Worm (Caenorhabditis elegans) whole organism, L4 larva: ENCODE results near the gene T05C12.1.
A peak's percentile ranks its signal among the peaks of the same experiment; 100 is the strongest.

Experiments used
- D1046.2 ChIP-seq: fragments of 200-800 bp; sonication (Bioruptor generic); IDR thresholded peaks from 2 replicates; pipeline ENCODE4 v1.3.6; 2022; ENCODE audit warnings: missing genetic modification characterization, missing compliant biosample characterization
- R02D3.7 ChIP-seq: fragments of 150-350 bp; sonication (generic microtip); optimal IDR thresholded peaks from 3 replicates; lab custom pipeline; 2014; ENCODE audit warnings: missing biosample characterization, missing genetic modification characterization
- ZK337.2 ChIP-seq: fragments of 200-800 bp; sonication (Bioruptor generic); IDR thresholded peaks from 2 replicates; pipeline ENCODE4 v1.3.6; 2022; ENCODE audit warnings: missing genetic modification reagents, missing genetic modification characterization, missing compliant biosample characterization
- aha-1 ChIP-seq: fragments of 150-350 bp; peaks from one replicate; lab custom pipeline; 2014; ENCODE audit warnings: missing biosample characterization, missing genetic modification characterization
- ceh-28 ChIP-seq: fragments of 150-350 bp; optimal IDR thresholded peaks from 2 replicates; lab custom pipeline; 2014; ENCODE audit warnings: missing biosample characterization, missing genetic modification reagents, missing genetic modification characterization
- ctbp-1 ChIP-seq: fragments of 200-800 bp; sonication (Bioruptor generic); IDR thresholded peaks from 2 replicates; pipeline ENCODE4 v1.3.6; 2022; ENCODE audit warnings: missing genetic modification reagents, missing genetic modification characterization, missing compliant biosample characterization
- daf-16 ChIP-seq, 3 experiments: sonication (generic microtip); optimal IDR thresholded peaks; 2 replicates each; lab custom pipeline; 2016 to 2017; ENCODE audit warnings: missing genetic modification characterization in 3 of 3, missing genetic modification reagents in 3 of 3, mild to moderate bottlenecking in 2 of 3, missing compliant biosample characterization in 2 of 3, missing biosample characterization in 1 of 3, moderate library complexity in 1 of 3
- dmd-8 ChIP-seq: fragments of 200-800 bp; sonication (Bioruptor generic); IDR thresholded peaks from 2 replicates; pipeline ENCODE4 v1.3.6; 2022; ENCODE audit warnings: missing genetic modification characterization, missing compliant biosample characterization
- dpl-1 ChIP-seq: fragments of 150-350 bp; optimal IDR thresholded peaks from 2 replicates; lab custom pipeline; 2014; ENCODE audit warnings: missing biosample characterization, missing genetic modification reagents, missing genetic modification characterization
- dve-1 ChIP-seq: sonication (generic microtip); optimal IDR thresholded peaks from 2 replicates; lab custom pipeline; 2017; ENCODE audit warnings: antibody characterized with exemption, mild to moderate bottlenecking, missing genetic modification characterization, missing compliant biosample characterization; ENCODE audit not compliant: insufficient read depth
- fkh-10 ChIP-seq: fragments of 150-350 bp; optimal IDR thresholded peaks from 2 replicates; lab custom pipeline; 2014; ENCODE audit warnings: missing biosample characterization, missing genetic modification reagents, missing genetic modification characterization
- fos-1 ChIP-seq: fragments of 150-350 bp; optimal IDR thresholded peaks from 2 replicates; lab custom pipeline; 2014; ENCODE audit warnings: missing biosample characterization, missing genetic modification characterization
- hif-1 ChIP-seq, 2 experiments: sonication (generic microtip); optimal IDR thresholded peaks; 2 replicates each; lab custom pipeline; 2016 to 2017; ENCODE audit warnings: missing compliant biosample characterization in 2 of 2, missing genetic modification characterization in 2 of 2, missing genetic modification reagents in 2 of 2, missing genotype in 2 of 2, mild to moderate bottlenecking in 1 of 2
- hlh-11 ChIP-seq: fragments of 200-800 bp; sonication (Bioruptor generic); optimal IDR thresholded peaks from 2 replicates; lab custom pipeline; 2018; ENCODE audit warnings: mild to moderate bottlenecking, missing genetic modification characterization, missing compliant biosample characterization
- hlh-30 ChIP-seq: sonication (generic microtip); optimal IDR thresholded peaks from 2 replicates; lab custom pipeline; 2017; ENCODE audit warnings: antibody characterized with exemption, mild to moderate bottlenecking, missing genetic modification characterization, missing compliant biosample characterization; ENCODE audit not compliant: insufficient read depth
- hmg-1.1 ChIP-seq: fragments of 200-800 bp; sonication (Bioruptor generic); IDR thresholded peaks from 2 replicates; pipeline ENCODE4 v1.3.6; 2022; ENCODE audit warnings: missing genetic modification reagents, missing genetic modification characterization, missing compliant biosample characterization
- lin-1 ChIP-seq: fragments of 200-800 bp; sonication (Bioruptor generic); IDR thresholded peaks from 2 replicates; pipeline ENCODE4 v1.3.6; 2022; ENCODE audit warnings: missing genetic modification reagents, missing genetic modification characterization, missing compliant biosample characterization
- lin-13 ChIP-seq: fragments of 150-350 bp; optimal IDR thresholded peaks from 2 replicates; lab custom pipeline; 2014; ENCODE audit warnings: missing biosample characterization, missing genetic modification reagents, missing genetic modification characterization
- lin-29 ChIP-seq: fragments of 200-800 bp; sonication (Bioruptor generic); IDR thresholded peaks from 2 replicates; pipeline ENCODE4 v1.3.6; 2022; ENCODE audit warnings: missing genetic modification reagents, missing genetic modification characterization, missing compliant biosample characterization
- lin-38 ChIP-seq: fragments of 200-800 bp; sonication (Bioruptor generic); IDR thresholded peaks from 2 replicates; pipeline ENCODE4 v1.3.6; 2022; ENCODE audit warnings: missing genetic modification reagents, missing genetic modification characterization, missing compliant biosample characterization
- lin-39 ChIP-seq: fragments of 150-350 bp; optimal IDR thresholded peaks from 2 replicates; lab custom pipeline; 2014; ENCODE audit warnings: missing biosample characterization, missing genetic modification reagents, missing genetic modification characterization
- lsy-2 ChIP-seq, 2 experiments: fragments of 150-350 bp in 1 of 2; sonication (generic microtip) in 1 of 2; optimal IDR thresholded peaks; 2 replicates each; lab custom pipeline; 2014 to 2017; ENCODE audit warnings: missing biosample characterization in 2 of 2, missing genetic modification characterization in 2 of 2
- madf-9 ChIP-seq: fragments of 200-800 bp; sonication (Bioruptor generic); conservative IDR thresholded peaks from 2 replicates; pipeline ENCODE4 v1.3.6; 2022; ENCODE audit warnings: missing genetic modification reagents, missing genetic modification characterization, missing compliant biosample characterization
- mdl-1 ChIP-seq, 2 experiments: fragments of 150-350 bp in 1 of 2; sonication (generic microtip) in 1 of 2; optimal IDR thresholded peaks; 2 replicates each; lab custom pipeline; 2014 to 2017; ENCODE audit warnings: missing biosample characterization in 2 of 2, missing genetic modification characterization in 2 of 2
- mep-1 ChIP-seq: fragments of 150-350 bp; sonication (generic microtip); optimal IDR thresholded peaks from 3 replicates; lab custom pipeline; 2014; ENCODE audit warnings: missing biosample characterization, missing genetic modification characterization
- mxl-3 ChIP-seq: fragments of 200-800 bp; sonication (Bioruptor generic); optimal IDR thresholded peaks from 2 replicates; lab custom pipeline; 2018; ENCODE audit warnings: mild to moderate bottlenecking, missing genetic modification characterization, missing compliant biosample characterization
- nhr-111 ChIP-seq: fragments of 200-800 bp; sonication (Bioruptor generic); optimal IDR thresholded peaks from 2 replicates; lab custom pipeline; 2018; ENCODE audit warnings: mild to moderate bottlenecking, missing genetic modification characterization, missing compliant biosample characterization
- nhr-28 ChIP-seq: fragments of 150-350 bp; optimal IDR thresholded peaks from 2 replicates; lab custom pipeline; 2014; ENCODE audit warnings: missing biosample characterization, missing genetic modification characterization
- nhr-41 ChIP-seq: fragments of 200-800 bp; sonication (Bioruptor generic); IDR thresholded peaks from 2 replicates; pipeline ENCODE4 v1.3.6; 2022; ENCODE audit warnings: missing genetic modification reagents, missing genetic modification characterization, missing compliant biosample characterization
- nhr-77 ChIP-seq: fragments of 150-350 bp; optimal IDR thresholded peaks from 2 replicates; lab custom pipeline; 2014; ENCODE audit warnings: missing biosample characterization, missing genetic modification characterization
- pha-4 ChIP-seq, 2 experiments: fragments of 150-350 bp in 1 of 2; fragments of 200-800 bp in 1 of 2; sonication (Bioruptor generic) in 1 of 2; IDR thresholded peaks in 1 of 2; optimal IDR thresholded peaks in 1 of 2; 2 replicates each; pipeline versions ENCODE4 v1.3.6 to Lab custom; 2014 to 2022; ENCODE audit warnings: missing genetic modification characterization in 2 of 2, missing genetic modification reagents in 2 of 2, missing biosample characterization in 1 of 2, missing compliant biosample characterization in 1 of 2
- rbr-2 ChIP-seq: sonication (generic microtip); optimal IDR thresholded peaks from 2 replicates; lab custom pipeline; 2016; ENCODE audit warnings: missing genotype, missing genetic modification characterization, missing compliant biosample characterization
- saeg-2 ChIP-seq: fragments of 200-800 bp; sonication (Bioruptor generic); IDR thresholded peaks from 2 replicates; pipeline ENCODE4 v1.3.6; 2022; ENCODE audit warnings: missing genetic modification reagents, missing genetic modification characterization, missing compliant biosample characterization
- tra-1 ChIP-seq: fragments of 200-800 bp; sonication (Bioruptor generic); IDR thresholded peaks from 2 replicates; pipeline ENCODE4 v1.3.6; 2022; ENCODE audit warnings: missing genetic modification reagents, missing genetic modification characterization, missing compliant biosample characterization
- unc-130 ChIP-seq: sonication (generic microtip); optimal IDR thresholded peaks from 2 replicates; lab custom pipeline; 2016; ENCODE audit warnings: missing genetic modification reagents, missing genetic modification characterization, missing compliant biosample characterization
- unc-62 ChIP-seq, 3 experiments: fragments of 150-350 bp in 1 of 3; sonication (generic microtip); optimal IDR thresholded peaks in 2 of 3; peaks in 1 of 3; 1 replicate in 1 of 3; 2 replicates in 2 of 3; lab custom pipeline; 2014 to 2017; ENCODE audit warnings: missing biosample characterization in 3 of 3, missing genetic modification characterization in 3 of 3, missing genetic modification reagents in 3 of 3, missing genotype in 1 of 3
- zag-1 ChIP-seq: fragments of 150-350 bp; optimal IDR thresholded peaks from 2 replicates; lab custom pipeline; 2014; ENCODE audit warnings: missing biosample characterization, missing genetic modification characterization
- zip-2 ChIP-seq: fragments of 150-350 bp; optimal IDR thresholded peaks from 2 replicates; lab custom pipeline; 2014; ENCODE audit warnings: missing biosample characterization, missing genetic modification characterization
- ztf-7 ChIP-seq: fragments of 150-350 bp; optimal IDR thresholded peaks from 2 replicates; lab custom pipeline; 2014; ENCODE audit warnings: missing biosample characterization, missing genetic modification characterization

Gene T05C12.1

ce11 chrII:8212680-8213079 lies 39.2 kb downstream of the T05C12.1 start, which contains the start of gene twk-3:
Gene twk-3 (minus strand): TSS chrII:8212780.
- TF ChIP-seq madf-9 (no peak), pha-4 (GFP tag; IDR thresholded peaks at IDR 0.05; lab: Robert Waterston, UW) (no peak), pha-4 (tag; optimal IDR thresholded peaks at IDR 0.05; lab: Kevin White, UChicago) (no peak), ztf-7 (tag; lab: Kevin White, UChicago) (no peak), lin-29 (GFP tag; lab: Robert Waterston, UW) (no peak), dmd-8 (GFP tag; lab: Robert Waterston, UW) (no peak), tra-1 (no peak), R02D3.7 (tag; lab: Kevin White, UChicago) (no peak), zag-1 (tag; lab: Kevin White, UChicago) (no peak), lin-39 (tag; lab: Kevin White, UChicago) (no peak), D1046.2 (no peak), nhr-41 (GFP tag; lab: Robert Waterston, UW) (no peak), nhr-111 (GFP tag; lab: Kevin White, UChicago) (no peak), fos-1 (tag; lab: Kevin White, UChicago) (no peak), nhr-77 (tag; lab: Kevin White, UChicago) (no peak), hif-1 (tag; optimal IDR thresholded peaks at IDR 0.05; lab: Kevin White, UChicago) (no peak), lsy-2 (tag; optimal IDR thresholded peaks at IDR 0.05; lab: Kevin White, UChicago) (no peak), ZK337.2 (GFP tag; lab: Robert Waterston, UW) (no peak)

DNA sequence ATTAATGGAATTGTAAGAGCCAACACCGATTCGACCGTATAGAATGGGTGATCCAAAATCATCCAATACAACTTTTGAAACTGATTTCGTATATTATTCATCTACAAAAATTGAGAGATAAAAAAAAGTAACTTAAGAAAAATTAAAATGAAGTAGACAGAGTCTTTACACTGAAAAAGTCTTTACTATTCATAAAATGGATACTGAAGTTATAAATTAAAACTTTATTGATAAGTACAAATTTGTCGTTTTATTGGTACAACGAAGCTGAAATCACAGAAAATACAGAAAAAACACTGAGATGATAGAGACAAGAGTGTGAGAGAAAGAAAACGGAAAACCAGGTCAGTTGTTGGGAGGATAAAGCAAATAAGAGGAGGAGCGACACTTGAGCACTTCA lies 40.9 kb downstream of the T05C12.1 start, which contains the start of gene M110.10:
Gene M110.10 (minus strand): TSS at position 101 of the 400 bp plus-strand sequence.
- TF ChIP-seq unc-62 (GFP tag; optimal IDR thresholded peaks at IDR 0.05 in 1 of 2; lab: Kevin White, UChicago) (peak in 1 of 2 experiments; percentile 71), unc-62 (tag; optimal IDR thresholded peaks at IDR 0.05; lab: Kevin White, UChicago) (no peak), dve-1 (tag; lab: Kevin White, UChicago) (no peak), saeg-2 (no peak), aha-1 (tag; lab: Kevin White, UChicago) (peak; percentile 6), mdl-1 (tag; optimal IDR thresholded peaks at IDR 0.05; lab: Kevin White, UChicago) (no peak), madf-9 (no peak), ctbp-1 (no peak)

DNA sequence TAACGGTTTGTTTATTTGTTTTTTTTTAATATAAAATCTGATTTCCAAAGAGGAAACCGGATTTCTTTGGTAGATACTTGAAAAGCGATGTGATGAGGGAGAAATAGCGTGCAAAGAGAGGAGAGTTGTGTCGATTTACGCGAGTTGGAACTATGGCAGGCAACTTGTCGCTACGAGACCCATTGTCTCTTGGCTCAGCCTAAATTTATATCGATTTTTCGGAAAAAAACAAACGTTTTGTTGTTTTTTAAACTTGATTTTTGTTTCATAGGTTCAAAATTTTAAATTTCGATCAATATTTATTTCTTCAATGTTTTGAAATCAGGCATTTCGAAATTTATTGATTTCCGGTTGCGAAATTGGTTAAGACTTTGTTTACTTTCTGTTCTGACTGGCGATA lies 43.0 kb downstream of the T05C12.1 start, which contains the start of gene M110.3:
Gene M110.3 (minus strand): TSS at position 184 of the 400 bp plus-strand sequence.
- TF ChIP-seq ceh-28 (tag; lab: Kevin White, UChicago): peak; percentile 42
- TF ChIP-seq daf-16 (GFP tag; optimal IDR thresholded peaks at IDR 0.05; lab: Kevin White, UChicago): no peak
- TF ChIP-seq daf-16 (tag; optimal IDR thresholded peaks at IDR 0.05; lab: Kevin White, UChicago): peak; percentile 37
- TF ChIP-seq lin-1 (GFP tag; lab: Robert Waterston, UW): no peak
- TF ChIP-seq fkh-10 (GFP tag; lab: Kevin White, UChicago): peak; percentile 45
- peak in 1 of 2 experiments; percentile 76 for TF ChIP-seq lsy-2 (tag; optimal IDR thresholded peaks at IDR 0.05; lab: Kevin White, UChicago)
- peak; percentile 53 for TF ChIP-seq dpl-1
- TF ChIP-seq R02D3.7 (tag; lab: Kevin White, UChicago): peak; percentile 76
- 0 out of 2 replicates have a peak, but pooled peaks have one; percentile 25 for TF ChIP-seq lin-38 (GFP tag; lab: Robert Waterston, UW)
- TF ChIP-seq dve-1 (tag; lab: Kevin White, UChicago): peak; percentile 25
- peak; percentile 23 for TF ChIP-seq unc-130 (GFP tag; lab: Kevin White, UChicago)
- TF ChIP-seq zip-2 (tag; lab: Kevin White, UChicago): no peak
- TF ChIP-seq saeg-2: no peak
- TF ChIP-seq lin-13: no peak
- peak; percentile 45 for TF ChIP-seq hlh-30 (tag; lab: Kevin White, UChicago)
- TF ChIP-seq hlh-11: no peak
- no peak for TF ChIP-seq mxl-3 (GFP tag; lab: Kevin White, UChicago)
- peak; percentile 17 for TF ChIP-seq nhr-28 (tag; lab: Kevin White, UChicago)
- peak; percentile 38 for TF ChIP-seq mep-1
- peak; percentile 57; the same call in 1 of the 2 replicates for TF ChIP-seq hmg-1.1 (GFP tag; lab: Robert Waterston, UW)
- peak; percentile 29 for TF ChIP-seq rbr-2 (tag; lab: Kevin White, UChicago)
